Fruit fly (Drosophila melanogaster) whole organism, embryonic: Measurements from ENCODE around the gene CG33230.

Experiments used
- Atf3 ChIP-seq: fragments of 200-800 bp; sonication (Bioruptor generic); optimal IDR thresholded peaks from 3 replicates; lab custom pipeline; 2016; ENCODE audit warnings: missing biosample characterization, missing genetic modification characterization
- BtbVII ChIP-seq: fragments of 200-800 bp; sonication (Bioruptor generic); optimal IDR thresholded peaks from 3 replicates; lab custom pipeline; 2017; ENCODE audit warnings: missing biosample characterization, mild to moderate bottlenecking, missing genetic modification characterization
- CG12236 ChIP-seq: fragments of 200-800 bp; sonication (Bioruptor generic); optimal IDR thresholded peaks from 2 replicates; lab custom pipeline; 2016; ENCODE audit warnings: missing biosample characterization, missing genetic modification characterization
- CG15696 ChIP-seq: fragments of 200-800 bp; sonication (Bioruptor generic); optimal IDR thresholded peaks from 2 replicates; lab custom pipeline; 2019; ENCODE audit warnings: missing biosample characterization, mild to moderate bottlenecking, missing genetic modification characterization, moderate library complexity
- CG17328 ChIP-seq: fragments of 200-800 bp; sonication (Bioruptor generic); IDR thresholded peaks from 2 replicates; pipeline ENCODE4 v1.3.6; 2022; ENCODE audit warnings: missing biosample characterization, missing genetic modification characterization
- CG17359 ChIP-seq: fragments of 200-800 bp; sonication (Bioruptor generic); optimal IDR thresholded peaks from 3 replicates; lab custom pipeline; 2018; ENCODE audit warnings: missing biosample characterization, mild to moderate bottlenecking, missing genetic modification characterization, moderate library complexity
- CG17568 ChIP-seq: fragments of 200-800 bp; sonication (Bioruptor generic); optimal IDR thresholded peaks from 2 replicates; lab custom pipeline; 2018; ENCODE audit warnings: missing biosample characterization, mild to moderate bottlenecking, missing genetic modification characterization, moderate library complexity
- CG18764 ChIP-seq: fragments of 200-800 bp; sonication (Bioruptor generic); optimal IDR thresholded peaks from 3 replicates; lab custom pipeline; 2016; ENCODE audit warnings: missing biosample characterization, missing genetic modification characterization
- CG2199 ChIP-seq: fragments of 200-800 bp; sonication (Bioruptor generic); IDR thresholded peaks from 3 replicates; pipeline ENCODE4 v1.3.6; 2022; ENCODE audit warnings: missing biosample characterization, missing genetic modification characterization
- CG31441 ChIP-seq: fragments of 200-800 bp; sonication (Bioruptor generic); IDR thresholded peaks from 2 replicates; pipeline ENCODE4 v1.3.6; 2022; ENCODE audit warnings: missing biosample characterization, missing genetic modification characterization
- CG3281 ChIP-seq: fragments of 200-800 bp; sonication (Bioruptor generic); optimal IDR thresholded peaks from 3 replicates; lab custom pipeline; 2017; ENCODE audit warnings: missing biosample characterization, mild to moderate bottlenecking, missing genetic modification characterization
- CG3838 ChIP-seq: fragments of 200-800 bp; sonication (Bioruptor generic); optimal IDR thresholded peaks from 3 replicates; lab custom pipeline; 2016; ENCODE audit warnings: missing biosample characterization, missing genetic modification characterization
- CG42726 ChIP-seq: fragments of 200-800 bp; sonication (Bioruptor generic); IDR thresholded peaks from 2 replicates; pipeline ENCODE4 v1.3.6; 2022; ENCODE audit warnings: missing biosample characterization, missing genetic modification characterization; ENCODE audit not compliant: partially characterized antibody
- CG4854 ChIP-seq: fragments of 200-800 bp; sonication (Bioruptor generic); optimal IDR thresholded peaks from 2 replicates; lab custom pipeline; 2016; ENCODE audit warnings: missing biosample characterization, missing genetic modification characterization, inconsistent platforms
- CG6854 ChIP-seq: fragments of 200-800 bp; sonication (Bioruptor generic); optimal IDR thresholded peaks from 3 replicates; lab custom pipeline; 2017; ENCODE audit warnings: missing biosample characterization, mild to moderate bottlenecking, missing genetic modification characterization
- CG7963 ChIP-seq: fragments of 200-800 bp; sonication (Bioruptor generic); IDR thresholded peaks from 3 replicates; pipeline ENCODE4 v1.3.6; 2022; ENCODE audit warnings: missing biosample characterization, missing genetic modification characterization; ENCODE audit not compliant: partially characterized antibody
- CG9437 ChIP-seq: fragments of 200-800 bp; sonication (Bioruptor generic); optimal IDR thresholded peaks from 2 replicates; lab custom pipeline; 2018; ENCODE audit warnings: missing biosample characterization, mild to moderate bottlenecking, missing genetic modification characterization
- Camta ChIP-seq: fragments of 200-800 bp; sonication (Bioruptor generic); optimal IDR thresholded peaks from 2 replicates; lab custom pipeline; 2016; ENCODE audit warnings: missing biosample characterization, missing genetic modification characterization
- D19A ChIP-seq: fragments of 200-800 bp; optimal IDR thresholded peaks from 3 replicates; lab custom pipeline; 2019; ENCODE audit warnings: missing biosample characterization, mild to moderate bottlenecking, missing genetic modification characterization, moderate library complexity
- E2f2 ChIP-seq: fragments of 200-800 bp; sonication (Bioruptor generic); IDR thresholded peaks from 2 replicates; pipeline ENCODE4 v1.3.6; 2022; ENCODE audit warnings: missing biosample characterization, missing genetic modification characterization
- Ets65A ChIP-seq: fragments of 200-800 bp; sonication (Bioruptor generic); peaks from one replicate; lab custom pipeline; 2016; ENCODE audit warnings: missing biosample characterization, missing genetic modification characterization
- Pdp1 ChIP-seq, 2 experiments: fragments of 200-800 bp; sonication (Bioruptor generic); optimal IDR thresholded peaks; 3 replicates each; lab custom pipeline; 2016; ENCODE audit warnings: missing biosample characterization in 2 of 2, missing genetic modification characterization in 2 of 2, mild to moderate bottlenecking in 1 of 2, moderate library complexity in 1 of 2
- Sox100B ChIP-seq: fragments of 200-800 bp; sonication (Bioruptor generic); optimal IDR thresholded peaks from 3 replicates; lab custom pipeline; 2018; ENCODE audit warnings: missing biosample characterization, mild to moderate bottlenecking, missing genetic modification characterization
- aop ChIP-seq: fragments of 200-800 bp; sonication (Bioruptor generic); IDR thresholded peaks from 2 replicates; pipeline ENCODE4 v1.3.6; 2022; ENCODE audit warnings: missing biosample characterization, missing genetic modification characterization
- chn ChIP-seq: fragments of 200-800 bp; sonication (Bioruptor generic); optimal IDR thresholded peaks from 2 replicates; lab custom pipeline; 2016; ENCODE audit warnings: missing biosample characterization, missing genetic modification characterization
- ci ChIP-seq: fragments of 200-800 bp; sonication (Bioruptor generic); IDR thresholded peaks from 3 replicates; pipeline ENCODE4 v1.3.6; 2022; ENCODE audit warnings: missing biosample characterization, missing genetic modification characterization
- dpn ChIP-seq, 2 experiments: fragments of 200-800 bp; sonication (Bioruptor generic); optimal IDR thresholded peaks; 3 replicates each; lab custom pipeline; 2016; ENCODE audit warnings: missing biosample characterization in 2 of 2, missing genetic modification characterization in 2 of 2
- gsb ChIP-seq: fragments of 200-800 bp; sonication (Bioruptor generic); IDR thresholded peaks from 2 replicates; pipeline ENCODE4 v1.3.6; 2022; ENCODE audit warnings: missing biosample characterization, missing genetic modification characterization
- hbn ChIP-seq: fragments of 200-800 bp; sonication (Bioruptor generic); IDR thresholded peaks from 2 replicates; pipeline ENCODE4 v1.3.6; 2022; ENCODE audit warnings: missing biosample characterization, missing genetic modification characterization; ENCODE audit not compliant: partially characterized antibody
- hkb ChIP-seq, 2 experiments: fragments of 200-800 bp in 1 of 2; fragments of >200 bp in 1 of 2; sonication (Bioruptor generic) in 1 of 2; IDR thresholded peaks in 1 of 2; optimal IDR thresholded peaks in 1 of 2; 2 replicates each; pipeline versions ENCODE4 v1.3.6 to Lab custom; 2017 to 2022; ENCODE audit warnings: missing biosample characterization in 1 of 2, missing genetic modification characterization in 1 of 2
- klu ChIP-seq: fragments of 200-800 bp; sonication (Bioruptor generic); IDR thresholded peaks from 2 replicates; pipeline ENCODE4 v1.3.6; 2022; ENCODE audit warnings: missing biosample characterization, missing genetic modification characterization
- lab ChIP-seq: fragments of 200-800 bp; sonication (Bioruptor generic); optimal IDR thresholded peaks from 3 replicates; lab custom pipeline; 2017; ENCODE audit warnings: missing biosample characterization, missing genetic modification characterization, mild to moderate bottlenecking, moderate library complexity, missing genetic modification reagents
- lilli ChIP-seq: fragments of 200-800 bp; sonication (Bioruptor generic); optimal IDR thresholded peaks from 3 replicates; lab custom pipeline; 2016; ENCODE audit warnings: missing biosample characterization, missing genetic modification characterization
- lov ChIP-seq, 2 experiments: fragments of 200-800 bp in 1 of 2; fragments of >200 bp in 1 of 2; sonication (Bioruptor generic) in 1 of 2; IDR thresholded peaks in 1 of 2; optimal IDR thresholded peaks in 1 of 2; 2 replicates in 1 of 2; 3 replicates in 1 of 2; pipeline versions ENCODE4 v1.3.6 to Lab custom; 2017 to 2022; ENCODE audit warnings: missing biosample characterization in 1 of 2, missing genetic modification characterization in 1 of 2
- nom ChIP-seq: fragments of 200-800 bp; sonication (Bioruptor generic); optimal IDR thresholded peaks from 2 replicates; lab custom pipeline; 2017; ENCODE audit warnings: missing biosample characterization, missing genetic modification characterization, mild to moderate bottlenecking, moderate library complexity, missing genetic modification reagents
- row ChIP-seq: fragments of 200-800 bp; sonication (Bioruptor generic); IDR thresholded peaks from 3 replicates; pipeline ENCODE4 v1.3.6; 2022; ENCODE audit warnings: missing biosample characterization, missing genetic modification characterization
- sd ChIP-seq: fragments of 200-800 bp; sonication (Bioruptor generic); optimal IDR thresholded peaks from 3 replicates; lab custom pipeline; 2018; ENCODE audit warnings: missing biosample characterization, mild to moderate bottlenecking, missing genetic modification characterization, moderate library complexity
- sens ChIP-seq: fragments of 200-800 bp; sonication (Bioruptor generic); peaks from one replicate; lab custom pipeline; 2016; ENCODE audit warnings: missing biosample characterization, missing genetic modification characterization
- sens-2 ChIP-seq: fragments of 200-800 bp; sonication (Bioruptor generic); IDR thresholded peaks from 2 replicates; pipeline ENCODE4 v1.3.6; 2022; ENCODE audit warnings: missing biosample characterization, missing genetic modification characterization
- so ChIP-seq: fragments of 200-800 bp; sonication (Bioruptor generic); IDR thresholded peaks from 3 replicates; pipeline ENCODE4 v1.3.6; 2022; ENCODE audit warnings: missing biosample characterization, missing genetic modification characterization
- sob ChIP-seq: fragments of 200-800 bp; sonication (Bioruptor generic); IDR thresholded peaks from 2 replicates; pipeline ENCODE4 v1.3.6; 2022; ENCODE audit warnings: missing biosample characterization, missing genetic modification characterization
- sug ChIP-seq: fragments of 200-800 bp; optimal IDR thresholded peaks from 2 replicates; lab custom pipeline; 2019; ENCODE audit warnings: missing biosample characterization, mild to moderate bottlenecking, missing genetic modification characterization, moderate library complexity
- tup ChIP-seq: fragments of 200-800 bp; sonication (Bioruptor generic); optimal IDR thresholded peaks from 2 replicates; lab custom pipeline; 2016; ENCODE audit warnings: missing biosample characterization, mild to moderate bottlenecking, missing genetic modification characterization, moderate library complexity
- vnd ChIP-seq: fragments of 200-800 bp; sonication (Bioruptor generic); IDR thresholded peaks from 3 replicates; pipeline ENCODE4 v1.3.6; 2022; ENCODE audit warnings: missing biosample characterization, missing genetic modification characterization; ENCODE audit not compliant: partially characterized antibody
- wek ChIP-seq: fragments of 200-800 bp; sonication (Bioruptor generic); optimal IDR thresholded peaks from 3 replicates; lab custom pipeline; 2018; ENCODE audit warnings: missing biosample characterization, mild to moderate bottlenecking, missing genetic modification characterization, moderate library complexity
- z ChIP-seq: fragments of 200-800 bp; sonication (Bioruptor generic); IDR thresholded peaks from 3 replicates; pipeline ENCODE4 v1.3.6; 2022; ENCODE audit warnings: missing biosample characterization, missing genetic modification characterization
- zfh1 ChIP-seq: fragments of 200-800 bp; sonication (Bioruptor generic); IDR thresholded peaks from 3 replicates; pipeline ENCODE4 v1.3.6; 2022; ENCODE audit warnings: missing biosample characterization, missing genetic modification characterization

CG33230 gene

DNA sequence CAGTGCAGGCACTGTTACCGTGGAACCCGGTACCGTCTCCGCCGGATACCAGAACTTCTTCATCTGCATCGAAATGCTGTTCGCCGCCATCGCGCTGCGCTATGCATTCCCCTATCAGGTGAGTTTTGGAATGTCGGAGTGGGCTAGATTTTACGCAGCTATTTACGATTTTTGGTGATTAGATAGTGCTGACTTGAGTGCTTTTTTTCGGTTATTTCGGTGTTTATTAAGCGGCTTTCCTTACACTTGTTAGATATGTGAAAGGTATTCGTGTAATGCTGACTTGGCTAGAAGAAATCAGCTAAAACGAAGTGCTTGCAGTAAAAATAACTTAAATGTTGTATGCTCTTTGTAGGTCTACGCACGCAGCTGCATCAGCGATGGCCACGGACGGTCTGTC is 45.0 kb upstream of the CG33230 start:
- TF ChIP-seq wek (GFP tag; lab: Kevin White, UChicago) (peak; percentile 15), E2f2 (GFP tag; lab: Robert Waterston, UW) (no peak), D19A (tag; lab: Kevin White, UChicago) (no peak), sd (tag; lab: Kevin White, UChicago) (peak; percentile 97), CG2199 (GFP tag; lab: Robert Waterston, UW) (0 out of 3 replicates have a peak, but pooled peaks have one; percentile 66), CG17328 (no peak), klu (GFP tag; lab: Robert Waterston, UW) (no peak), vnd (GFP tag; lab: Robert Waterston, UW) (peak; percentile 20; the same call in 1 of the 3 replicates)

DNA sequence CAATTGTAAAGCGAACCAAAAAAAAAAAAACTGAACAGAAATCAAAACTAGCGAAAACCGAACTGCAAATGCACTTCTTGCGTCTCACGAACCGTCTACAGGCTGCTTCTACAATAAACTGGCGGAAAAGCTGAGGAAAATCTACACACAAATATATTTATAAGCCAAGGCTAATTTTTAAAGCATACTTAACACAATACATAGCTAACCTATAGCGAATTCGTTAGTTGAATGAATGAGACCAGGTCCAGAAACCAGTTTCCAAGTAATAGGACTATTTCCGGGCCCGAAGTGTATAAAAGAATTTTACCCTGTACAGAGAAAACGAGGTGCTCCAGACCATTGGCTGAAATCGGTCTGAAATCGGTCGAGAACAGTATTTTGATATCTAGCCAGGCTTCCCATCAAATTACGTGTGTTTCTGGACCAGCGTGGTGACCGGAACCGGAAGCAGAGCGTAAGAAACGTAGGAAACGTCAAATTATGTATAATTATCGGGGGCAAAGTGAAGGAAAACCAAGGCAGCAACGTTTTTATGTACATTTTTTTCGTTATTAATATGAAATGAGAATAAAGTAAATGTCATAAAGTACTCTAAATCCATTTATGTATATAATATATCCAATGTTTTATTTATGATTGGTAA is 42.4 kb upstream of the CG33230 start:
- TF ChIP-seq sens (GFP tag; lab: Kevin White, UChicago) (peak; percentile 55), CG3838 (GFP tag; lab: Kevin White, UChicago) (no peak), CG12236 (GFP tag; lab: Kevin White, UChicago) (no peak), BtbVII (GFP tag; lab: Kevin White, UChicago) (peak; percentile 25), dpn (GFP tag; optimal IDR thresholded peaks at IDR 0.05; lab: Kevin White, UChicago) (no peak), D19A (tag; lab: Kevin White, UChicago) (peak; percentile 61), so (GFP tag; lab: Robert Waterston, UW) (peak; percentile 47; the same call in 1 of the 3 replicates), row (0 out of 3 replicates have a peak, but pooled peaks have one; percentile 25), nom (GFP tag; lab: Kevin White, UChicago) (no peak), hkb (optimal IDR thresholded peaks at IDR 0.05; lab: Kevin White, UChicago) (no peak), hkb (GFP tag; IDR thresholded peaks at IDR 0.05; lab: Robert Waterston, UW) (peak; percentile 37; the same call in 1 of the 2 replicates), CG7963 (GFP tag; lab: Robert Waterston, UW) (no peak), Atf3 (GFP tag; lab: Kevin White, UChicago) (no peak), CG9437 (GFP tag; lab: Kevin White, UChicago) (peak; percentile 27), zfh1 (0 out of 3 replicates have a peak, but pooled peaks have one; percentile 42), CG17568 (peak; percentile 35), CG42726 (GFP tag; lab: Robert Waterston, UW) (no peak), sob (GFP tag; lab: Robert Waterston, UW) (0 out of 2 replicates have a peak, but pooled peaks have one; percentile 17), sug (tag; lab: Kevin White, UChicago) (no peak), hbn (GFP tag; lab: Robert Waterston, UW) (no peak), gsb (GFP tag; lab: Robert Waterston, UW) (no peak), CG6854 (peak; percentile 15), CG15696 (tag; lab: Kevin White, UChicago) (no peak), ci (GFP tag; lab: Robert Waterston, UW) (peak; percentile 58; the same call in 1 of the 3 replicates), Ets65A (no peak), sens-2 (no peak), CG4854 (GFP tag; lab: Kevin White, UChicago) (no peak), z (GFP tag; lab: Robert Waterston, UW) (0 out of 3 replicates have a peak, but pooled peaks have one; percentile 12), tup (no peak), CG3281 (GFP tag; lab: Kevin White, UChicago) (no peak), lab (GFP tag; lab: Kevin White, UChicago) (peak; percentile 6), Sox100B (GFP tag; lab: Kevin White, UChicago) (peak; percentile 15), Pdp1 (GFP tag; optimal IDR thresholded peaks at IDR 0.05; lab: Kevin White, UChicago) (no peak), CG31441 (GFP tag; lab: Robert Waterston, UW) (0 out of 2 replicates have a peak, but pooled peaks have one; percentile 13), lilli (GFP tag; lab: Kevin White, UChicago) (peak; percentile 7), aop (GFP tag; lab: Robert Waterston, UW) (no peak), CG17359 (tag; lab: Kevin White, UChicago) (no peak), CG18764 (GFP tag; lab: Kevin White, UChicago) (no peak), Camta (GFP tag; lab: Kevin White, UChicago) (no peak), lov (optimal IDR thresholded peaks at IDR 0.05; lab: Kevin White, UChicago) (no peak), lov (GFP tag; IDR thresholded peaks at IDR 0.05; lab: Robert Waterston, UW) (no peak), chn (GFP tag; lab: Kevin White, UChicago) (no peak)
